Fruit fly (Drosophila melanogaster) whole organism, embryonic: ENCODE results near the gene CG3078.
A peak's percentile ranks its signal among the peaks of the same experiment; 100 is the strongest.

ENCODE experiments used
- Bgb ChIP-seq: fragments of 200-800 bp; sonication (Bioruptor generic); IDR thresholded peaks from 2 replicates; pipeline ENCODE4 v1.3.6; 2022; ENCODE audit warnings: missing biosample characterization, missing genetic modification characterization; ENCODE audit not compliant: partially characterized antibody
- CG10543 ChIP-seq: fragments of 200-800 bp; sonication (Bioruptor generic); optimal IDR thresholded peaks from 3 replicates; lab custom pipeline; 2017; ENCODE audit warnings: missing biosample characterization, mild to moderate bottlenecking, missing genetic modification characterization, moderate library complexity
- CG11093 ChIP-seq: fragments of 200-800 bp; sonication (Bioruptor generic); IDR thresholded peaks from 3 replicates; pipeline ENCODE4 v1.3.6; 2022; ENCODE audit warnings: missing biosample characterization, missing genetic modification characterization
- CG11560 ChIP-seq: fragments of 200-800 bp; sonication (Bioruptor generic); IDR thresholded peaks from 3 replicates; pipeline ENCODE4 v1.3.6; 2022; ENCODE audit warnings: missing biosample characterization, missing genetic modification characterization
- CG12299 ChIP-seq: fragments of 200-800 bp; sonication (Bioruptor generic); optimal IDR thresholded peaks from 2 replicates; lab custom pipeline; 2018; ENCODE audit warnings: missing biosample characterization, mild to moderate bottlenecking, missing genetic modification characterization
- CG12942 ChIP-seq: fragments of 200-800 bp; sonication (Bioruptor generic); optimal IDR thresholded peaks from 3 replicates; lab custom pipeline; 2016; ENCODE audit warnings: missing biosample characterization, missing genetic modification characterization
- CG13624 ChIP-seq: fragments of 200-800 bp; sonication (Bioruptor generic); optimal IDR thresholded peaks from 2 replicates; lab custom pipeline; 2016; ENCODE audit warnings: missing biosample characterization, missing genetic modification characterization
- CG1529 ChIP-seq: fragments of 200-800 bp; sonication (Bioruptor generic); optimal IDR thresholded peaks from 3 replicates; lab custom pipeline; 2018; ENCODE audit warnings: missing biosample characterization, missing genetic modification characterization
- CG1602 ChIP-seq: fragments of 200-800 bp; sonication (Bioruptor generic); optimal IDR thresholded peaks from 3 replicates; lab custom pipeline; 2016; ENCODE audit warnings: missing biosample characterization, missing genetic modification characterization
- CG17186 ChIP-seq: fragments of 200-800 bp; sonication (Bioruptor generic); optimal IDR thresholded peaks from 3 replicates; lab custom pipeline; 2017; ENCODE audit warnings: missing biosample characterization, missing genetic modification reagents, missing genetic modification characterization
- CG17612 ChIP-seq: fragments of 200-800 bp; sonication (Bioruptor generic); IDR thresholded peaks from 2 replicates; pipeline ENCODE4 v1.3.6; 2022; ENCODE audit warnings: missing biosample characterization, missing genetic modification characterization
- CG17912 ChIP-seq: fragments of 200-800 bp; sonication (Bioruptor generic); optimal IDR thresholded peaks from 2 replicates; lab custom pipeline; 2018; ENCODE audit warnings: missing biosample characterization, mild to moderate bottlenecking, missing genetic modification characterization
- CG30020 ChIP-seq: fragments of 200-800 bp; optimal IDR thresholded peaks from 2 replicates; lab custom pipeline; 2019; ENCODE audit warnings: missing biosample characterization, mild to moderate bottlenecking, missing genetic modification characterization, moderate library complexity
- CG3065 ChIP-seq: fragments of 200-800 bp; sonication (Bioruptor generic); optimal IDR thresholded peaks from 2 replicates; lab custom pipeline; 2016; ENCODE audit warnings: missing biosample characterization, missing genetic modification characterization
- CG31388 ChIP-seq: fragments of 200-800 bp; sonication (Bioruptor generic); optimal IDR thresholded peaks from 2 replicates; lab custom pipeline; 2016; ENCODE audit warnings: missing biosample characterization, missing genetic modification characterization
- CG4328 ChIP-seq: fragments of 200-800 bp; sonication (Bioruptor generic); optimal IDR thresholded peaks from 3 replicates; lab custom pipeline; 2017; ENCODE audit warnings: missing biosample characterization, missing genetic modification reagents, missing genetic modification characterization
- CG4617 ChIP-seq: fragments of 200-800 bp; sonication (Bioruptor generic); optimal IDR thresholded peaks from 3 replicates; lab custom pipeline; 2016; ENCODE audit warnings: missing biosample characterization, missing genetic modification characterization, borderline replicate concordance
- CG6654 ChIP-seq: fragments of 200-800 bp; sonication (Bioruptor generic); optimal IDR thresholded peaks from 2 replicates; lab custom pipeline; 2017; ENCODE audit warnings: missing biosample characterization, mild to moderate bottlenecking, missing genetic modification characterization
- CG7357 ChIP-seq: fragments of 200-800 bp; sonication (Bioruptor generic); IDR thresholded peaks from 3 replicates; pipeline ENCODE4 v1.3.6; 2022; ENCODE audit warnings: missing biosample characterization, missing genetic modification characterization
- CG9437 ChIP-seq: fragments of 200-800 bp; sonication (Bioruptor generic); optimal IDR thresholded peaks from 2 replicates; lab custom pipeline; 2018; ENCODE audit warnings: missing biosample characterization, mild to moderate bottlenecking, missing genetic modification characterization
- CG9727 ChIP-seq: fragments of 200-800 bp; sonication (Bioruptor generic); optimal IDR thresholded peaks from 3 replicates; lab custom pipeline; 2017; ENCODE audit warnings: missing biosample characterization, mild to moderate bottlenecking, missing genetic modification characterization
- CTCF ChIP-seq: fragments of 200-800 bp; sonication (Bioruptor generic); optimal IDR thresholded peaks from 2 replicates; lab custom pipeline; 2017; ENCODE audit warnings: missing biosample characterization, mild to moderate bottlenecking, missing genetic modification characterization, moderate library complexity
- Camta ChIP-seq: fragments of 200-800 bp; sonication (Bioruptor generic); optimal IDR thresholded peaks from 2 replicates; lab custom pipeline; 2016; ENCODE audit warnings: missing biosample characterization, missing genetic modification characterization
- Dref ChIP-seq: fragments of 200-800 bp; sonication (Bioruptor generic); IDR thresholded peaks from 2 replicates; pipeline ENCODE4 v1.3.6; 2022; ENCODE audit warnings: missing biosample characterization, missing genetic modification characterization
- E2f1 ChIP-seq: fragments of 200-800 bp; sonication (Bioruptor generic); IDR thresholded peaks from 2 replicates; pipeline ENCODE4 v1.3.6; 2022; ENCODE audit warnings: missing biosample characterization, missing genetic modification characterization
- Eip74EF ChIP-seq, 2 experiments: fragments of 200-800 bp in 1 of 2; fragments of >200 bp in 1 of 2; sonication (Bioruptor generic) in 1 of 2; optimal IDR thresholded peaks; 2 replicates each; lab custom pipeline; 2017 to 2019; ENCODE audit warnings: missing biosample characterization in 2 of 2, missing genetic modification characterization in 2 of 2, mild to moderate bottlenecking in 1 of 2, moderate library complexity in 1 of 2
- Gsc ChIP-seq: fragments of 200-800 bp; sonication (Bioruptor generic); IDR thresholded peaks from 2 replicates; pipeline ENCODE4 v1.3.6; 2022; ENCODE audit warnings: missing biosample characterization, missing genetic modification characterization
- Lhr ChIP-seq: fragments of 200-800 bp; sonication (Bioruptor generic); optimal IDR thresholded peaks from 3 replicates; lab custom pipeline; 2017; ENCODE audit warnings: mild to moderate bottlenecking, missing biosample characterization, missing genetic modification reagents, missing genetic modification characterization
- Med ChIP-seq: fragments of 200-800 bp; sonication (Bioruptor generic); peaks from one replicate; lab custom pipeline; 2016; ENCODE audit warnings: missing biosample characterization, missing genetic modification characterization, mild to moderate bottlenecking, inconsistent platforms, moderate library complexity
- Mrtf ChIP-seq: fragments of 200-800 bp; sonication (Bioruptor generic); IDR thresholded peaks from 3 replicates; pipeline ENCODE4 v1.3.6; 2022; ENCODE audit warnings: missing biosample characterization, missing genetic modification characterization
- Vsx1 ChIP-seq: fragments of 200-800 bp; sonication (Bioruptor generic); optimal IDR thresholded peaks from 2 replicates; lab custom pipeline; 2017; ENCODE audit warnings: missing biosample characterization, mild to moderate bottlenecking, missing genetic modification characterization, missing genetic modification reagents
- YL-1 ChIP-seq: fragments of 200-800 bp; sonication (Bioruptor generic); optimal IDR thresholded peaks from 3 replicates; lab custom pipeline; 2017; ENCODE audit warnings: missing biosample characterization, mild to moderate bottlenecking, missing genetic modification characterization
- abd-A ChIP-seq: fragments of 200-800 bp; sonication (Bioruptor generic); optimal IDR thresholded peaks from 3 replicates; lab custom pipeline; 2019; ENCODE audit warnings: missing biosample characterization, mild to moderate bottlenecking, missing genetic modification characterization, moderate library complexity
- br ChIP-seq: fragments of >200 bp; optimal IDR thresholded peaks from 2 replicates; lab custom pipeline; 2017
- fd102C ChIP-seq: fragments of 200-800 bp; sonication (Bioruptor generic); optimal IDR thresholded peaks from 2 replicates; lab custom pipeline; 2018; ENCODE audit warnings: missing biosample characterization, mild to moderate bottlenecking, missing genetic modification characterization, moderate library complexity
- gro ChIP-seq: fragments of 200-800 bp; sonication (Bioruptor generic); optimal IDR thresholded peaks from 2 replicates; lab custom pipeline; 2016; ENCODE audit warnings: missing biosample characterization, missing genetic modification characterization
- hbn ChIP-seq: fragments of 200-800 bp; sonication (Bioruptor generic); IDR thresholded peaks from 2 replicates; pipeline ENCODE4 v1.3.6; 2022; ENCODE audit warnings: missing biosample characterization, missing genetic modification characterization; ENCODE audit not compliant: partially characterized antibody
- her ChIP-seq: fragments of 200-800 bp; sonication (Bioruptor generic); optimal IDR thresholded peaks from 2 replicates; lab custom pipeline; 2016; ENCODE audit warnings: missing biosample characterization, missing genetic modification characterization
- lbe ChIP-seq: fragments of 200-800 bp; sonication (Bioruptor generic); optimal IDR thresholded peaks from 2 replicates; lab custom pipeline; 2016; ENCODE audit warnings: missing biosample characterization, mild to moderate bottlenecking, missing genetic modification characterization
- pfk ChIP-seq: fragments of 200-800 bp; sonication (Bioruptor generic); optimal IDR thresholded peaks from 2 replicates; lab custom pipeline; 2018; ENCODE audit warnings: missing biosample characterization, mild to moderate bottlenecking, missing genetic modification characterization, moderate library complexity
- prd ChIP-seq, 3 experiments: fragments of >200 bp in 2 of 3; fragments of 200-800 bp in 1 of 3; sonication (Bioruptor generic) in 1 of 3; optimal IDR thresholded peaks in 2 of 3; IDR thresholded peaks in 1 of 3; 2 replicates in 2 of 3; 3 replicates in 1 of 3; pipeline versions ENCODE4 v1.3.6 to Lab custom; 2017 to 2022; ENCODE audit warnings: missing biosample characterization in 1 of 3, missing genetic modification characterization in 1 of 3
- pros ChIP-seq: fragments of 200-800 bp; sonication (Bioruptor generic); optimal IDR thresholded peaks from 3 replicates; lab custom pipeline; 2019; ENCODE audit warnings: missing biosample characterization, mild to moderate bottlenecking, missing genetic modification characterization, moderate library complexity
- shn ChIP-seq: fragments of 200-800 bp; sonication (Bioruptor generic); optimal IDR thresholded peaks from 3 replicates; lab custom pipeline; 2016; ENCODE audit warnings: missing biosample characterization, missing genetic modification characterization
- slou ChIP-seq: fragments of 200-800 bp; sonication (Bioruptor generic); optimal IDR thresholded peaks from 3 replicates; lab custom pipeline; 2016; ENCODE audit warnings: missing biosample characterization, missing genetic modification characterization
- sob ChIP-seq: fragments of 200-800 bp; sonication (Bioruptor generic); IDR thresholded peaks from 2 replicates; pipeline ENCODE4 v1.3.6; 2022; ENCODE audit warnings: missing biosample characterization, missing genetic modification characterization
- tx ChIP-seq: fragments of 200-800 bp; sonication (Bioruptor generic); optimal IDR thresholded peaks from 2 replicates; lab custom pipeline; 2016; ENCODE audit warnings: missing biosample characterization, missing genetic modification characterization
- vnd ChIP-seq: fragments of 200-800 bp; sonication (Bioruptor generic); IDR thresholded peaks from 3 replicates; pipeline ENCODE4 v1.3.6; 2022; ENCODE audit warnings: missing biosample characterization, missing genetic modification characterization; ENCODE audit not compliant: partially characterized antibody
- wor ChIP-seq: fragments of 200-800 bp; sonication (Bioruptor generic); IDR thresholded peaks from 2 replicates; pipeline ENCODE4 v1.3.6; 2022; ENCODE audit warnings: missing biosample characterization, missing genetic modification characterization
- yki ChIP-seq: fragments of >200 bp; optimal IDR thresholded peaks from 3 replicates; lab custom pipeline; 2018
- zfh2 ChIP-seq: fragments of 200-800 bp; sonication (Bioruptor generic); optimal IDR thresholded peaks from 2 replicates; lab custom pipeline; 2016; ENCODE audit warnings: missing biosample characterization, missing genetic modification characterization

The CG3078 gene

dm6 chrX:2303771-2304513, 44.3 kb upstream of the CG3078 start (continued):
- TF ChIP-seq CG12942 (GFP tag; lab: Kevin White, UChicago) (peak; percentile 77), Dref (GFP tag; lab: Robert Waterston, UW) (no peak), hbn (GFP tag; lab: Robert Waterston, UW) (no peak), CG31388 (peak; percentile 13), Camta (GFP tag; lab: Kevin White, UChicago) (peak; percentile 72), shn (GFP tag; lab: Kevin White, UChicago) (peak; percentile 96), zfh2 (GFP tag; lab: Kevin White, UChicago) (peak; percentile 93), vnd (GFP tag; lab: Robert Waterston, UW) (no peak), wor (GFP tag; lab: Robert Waterston, UW) (peak; percentile 75), CG7357 (GFP tag; lab: Robert Waterston, UW) (peak; percentile 69), Med (GFP tag; lab: Kevin White, UChicago) (peak; percentile 97), Eip74EF (GFP tag; optimal IDR thresholded peaks at IDR 0.05; lab: Kevin White, UChicago) (peak in 1 of 2 experiments; percentile 87), br (lab: Kevin White, UChicago) (no peak), CG1529 (GFP tag; lab: Kevin White, UChicago) (peak; percentile 84), CG11560 (tag; lab: Robert Waterston, UW) (peak; percentile 54; the same call in 2 of the 3 replicates), CG17912 (GFP tag; lab: Kevin White, UChicago) (no peak), pfk (GFP tag; lab: Kevin White, UChicago) (no peak), CG9437 (peak; percentile 82), prd (optimal IDR thresholded peaks at IDR 0.05; lab: Kevin White, UChicago) (no peak), prd (GFP tag; IDR thresholded peaks at IDR 0.05; lab: Robert Waterston, UW) (peak; percentile 90), CG11093 (GFP tag; lab: Robert Waterston, UW) (peak; percentile 66; the same call in 1 of the 3 replicates), fd102C (GFP tag; lab: Kevin White, UChicago) (peak; percentile 42), CG17612 (GFP tag; lab: Robert Waterston, UW) (peak; percentile 47; the same call in 1 of the 2 replicates), CG30020 (tag; lab: Kevin White, UChicago) (peak; percentile 30), Lhr (GFP tag; lab: Kevin White, UChicago) (peak; percentile 63), YL-1 (GFP tag; lab: Kevin White, UChicago) (peak; percentile 47), sob (GFP tag; lab: Robert Waterston, UW) (peak; percentile 84), CG1602 (GFP tag; lab: Kevin White, UChicago) (peak; percentile 83), CG4328 (GFP tag; lab: Kevin White, UChicago) (peak; percentile 70), CG6654 (GFP tag; lab: Kevin White, UChicago) (peak; percentile 55), CG10543 (GFP tag; lab: Kevin White, UChicago) (peak; percentile 91), gro (GFP tag; lab: Kevin White, UChicago) (peak; percentile 94), CG17186 (GFP tag; lab: Kevin White, UChicago) (peak; percentile 57), CG13624 (GFP tag; lab: Kevin White, UChicago) (peak; percentile 95), CG4617 (GFP tag; lab: Kevin White, UChicago) (peak; percentile 67), Mrtf (peak; percentile 60; the same call in 1 of the 3 replicates), slou (peak; percentile 64), Gsc (peak; percentile 54; the same call in 1 of the 2 replicates), pros (GFP tag; lab: Kevin White, UChicago) (peak; percentile 89), CG12299 (peak; percentile 87), E2f1 (peak; percentile 88), Bgb (no peak), Vsx1 (GFP tag; lab: Kevin White, UChicago) (peak; percentile 76), abd-A (tag; lab: Kevin White, UChicago) (peak; percentile 92), tx (GFP tag; lab: Kevin White, UChicago) (peak; percentile 89), CTCF (GFP tag; lab: Kevin White, UChicago) (peak; percentile 7), CG9727 (GFP tag; lab: Kevin White, UChicago) (peak; percentile 91), lbe (peak; percentile 70), yki (peak; percentile 67), CG3065 (GFP tag; lab: Kevin White, UChicago) (peak; percentile 58), her (GFP tag; lab: Kevin White, UChicago) (peak; percentile 91)
